Worm (Caenorhabditis elegans) whole organism, early embryonic: ENCODE measurements around the gene Y54G2A.52.

Experiments
- B0310.2 ChIP-seq: sonication (generic microtip); optimal IDR thresholded peaks from 2 replicates; lab custom pipeline; 2016; ENCODE audit warnings: mild to moderate bottlenecking, missing genetic modification characterization, missing compliant biosample characterization
- F13C5.2 ChIP-seq: sonication (generic microtip); optimal IDR thresholded peaks from 2 replicates; lab custom pipeline; 2017; ENCODE audit warnings: mild to moderate bottlenecking, missing genetic modification characterization, inconsistent platforms, missing compliant biosample characterization
- aly-1 ChIP-seq: sonication (generic microtip); optimal IDR thresholded peaks from 2 replicates; lab custom pipeline; 2016; ENCODE audit warnings: missing genetic modification characterization, missing compliant biosample characterization
- ama-1 ChIP-seq: fragments of 150-350 bp; optimal IDR thresholded peaks from 2 replicates; lab custom pipeline; 2014
- ceh-13 ChIP-seq: fragments of 200-800 bp; sonication (Bioruptor generic); optimal IDR thresholded peaks from 2 replicates; lab custom pipeline; 2018; ENCODE audit warnings: mild to moderate bottlenecking, missing genetic modification characterization, missing compliant biosample characterization
- ceh-36 ChIP-seq: sonication (generic microtip); optimal IDR thresholded peaks from 2 replicates; lab custom pipeline; 2016; ENCODE audit warnings: missing genetic modification characterization, inconsistent platforms, missing compliant biosample characterization
- ets-7 ChIP-seq: sonication (generic microtip); optimal IDR thresholded peaks from 2 replicates; lab custom pipeline; 2016; ENCODE audit warnings: missing genotype, missing genetic modification characterization, missing compliant biosample characterization
- flt-1 ChIP-seq: fragments of 200-800 bp; sonication (Bioruptor generic); IDR thresholded peaks from 2 replicates; pipeline ENCODE4 v1.3.6; 2022; ENCODE audit warnings: missing genetic modification characterization, missing compliant biosample characterization
- hmbx-1 ChIP-seq: sonication (generic microtip); optimal IDR thresholded peaks from 2 replicates; lab custom pipeline; 2016; ENCODE audit warnings: mild to moderate bottlenecking, missing genetic modification characterization, missing compliant biosample characterization
- hmg-4 ChIP-seq: fragments of 200-800 bp; sonication (Bioruptor generic); optimal IDR thresholded peaks from 2 replicates; lab custom pipeline; 2018; ENCODE audit warnings: mild to moderate bottlenecking, missing genetic modification characterization, missing compliant biosample characterization
- hnd-1 ChIP-seq: sonication (generic microtip); optimal IDR thresholded peaks from 2 replicates; lab custom pipeline; 2016; ENCODE audit warnings: missing genetic modification characterization, missing compliant biosample characterization
- pes-1 ChIP-seq: fragments of 200-800 bp; sonication (Bioruptor generic); IDR thresholded peaks from 2 replicates; pipeline ENCODE4 v1.3.6; 2022; ENCODE audit warnings: missing genetic modification reagents, missing genetic modification characterization, missing compliant biosample characterization
- scrt-1 ChIP-seq: fragments of 200-800 bp; sonication (Bioruptor generic); IDR thresholded peaks from 2 replicates; pipeline ENCODE4 v1.3.6; 2022; ENCODE audit warnings: missing genetic modification characterization, missing compliant biosample characterization
- sea-1 ChIP-seq: fragments of 200-800 bp; sonication (Bioruptor generic); conservative IDR thresholded peaks from 2 replicates; pipeline ENCODE4 v1.3.6; 2022; ENCODE audit warnings: missing genetic modification characterization, missing compliant biosample characterization
- tbx-11 ChIP-seq: fragments of 200-800 bp; sonication (Bioruptor generic); IDR thresholded peaks from 2 replicates; pipeline ENCODE4 v1.3.6; 2022; ENCODE audit warnings: missing genetic modification characterization, missing compliant biosample characterization
- tbx-37 ChIP-seq: fragments of 200-800 bp; sonication (Bioruptor generic); conservative IDR thresholded peaks from 2 replicates; pipeline ENCODE4 v1.3.6; 2022; ENCODE audit warnings: missing genetic modification reagents, missing genetic modification characterization, missing compliant biosample characterization
- tra-4 ChIP-seq: sonication (generic microtip); optimal IDR thresholded peaks from 2 replicates; lab custom pipeline; 2017; ENCODE audit warnings: missing genetic modification characterization, missing compliant biosample characterization

Y54G2A.52 gene

DNA sequence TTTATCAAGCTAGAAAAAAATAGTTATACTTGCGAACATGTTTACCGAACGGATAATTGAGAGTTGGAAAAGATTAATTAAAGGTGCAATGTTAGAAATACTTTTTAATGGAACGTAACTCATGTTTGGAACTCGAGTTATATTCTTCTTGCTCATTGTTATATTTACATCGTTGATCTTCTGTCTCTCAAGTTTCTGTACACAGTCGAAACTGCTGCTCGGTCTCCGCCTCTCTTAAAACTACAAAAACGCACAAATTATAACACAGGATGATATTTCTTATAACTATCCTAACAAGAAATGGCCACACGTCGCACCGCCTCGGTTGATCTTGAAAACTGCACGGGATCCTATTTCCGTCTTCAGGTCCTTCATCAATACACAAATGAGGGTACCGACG lies 36.0 kb upstream of the Y54G2A.52 start, which contains the start of gene pudl-2:
Gene pudl-2, plus strand, starts transcription at position 301 of the 400 bp plus-strand sequence.
- TF ChIP-seq ceh-13 (GFP tag; lab: Kevin White, UChicago) (no peak), hnd-1 (tag; lab: Kevin White, UChicago) (no peak), tbx-37 (GFP tag; lab: Robert Waterston, UW) (no peak), ets-7 (no peak), hmbx-1 (tag; lab: Kevin White, UChicago) (no peak), tbx-11 (GFP tag; lab: Robert Waterston, UW) (no peak)

ce11 chrIV:2832587-2832986 lies 34.1 kb upstream of the Y54G2A.52 start, which contains the start of the genes Y54G2A.48 and pudl-1:
Y54G2A.48 (minus strand) TSS chrIV:2832687.
pudl-1 (plus strand) TSS chrIV:2832906.
- TF ChIP-seq ceh-13 (GFP tag; lab: Kevin White, UChicago) (no peak), hnd-1 (tag; lab: Kevin White, UChicago) (no peak), ama-1 (lab: Kevin White, UChicago) (no peak)

- TF ChIP-seq hnd-1 (tag; lab: Kevin White, UChicago), result no peak
These were observed 27.8 kb upstream of the Y54G2A.52 start for ce11 chrIV:2826335-2826734.

- TF ChIP-seq ama-1 (lab: Kevin White, UChicago) (no peak), aly-1 (tag; lab: Kevin White, UChicago) (no peak), ets-7 (no peak), F13C5.2 (tag; lab: Kevin White, UChicago) (no peak), tbx-37 (GFP tag; lab: Robert Waterston, UW) (no peak), tra-4 (tag; lab: Kevin White, UChicago) (no peak), hmg-4 (no peak), flt-1 (GFP tag; lab: Robert Waterston, UW) (no peak), B0310.2 (tag; lab: Kevin White, UChicago) (no peak), ceh-36 (tag; lab: Kevin White, UChicago) (no peak), ceh-13 (GFP tag; lab: Kevin White, UChicago) (no peak), pes-1 (GFP tag; lab: Robert Waterston, UW) (no peak)
These were observed 27.1 kb upstream of the Y54G2A.52 start for ce11 chrIV:2825460-2826103.

DNA sequence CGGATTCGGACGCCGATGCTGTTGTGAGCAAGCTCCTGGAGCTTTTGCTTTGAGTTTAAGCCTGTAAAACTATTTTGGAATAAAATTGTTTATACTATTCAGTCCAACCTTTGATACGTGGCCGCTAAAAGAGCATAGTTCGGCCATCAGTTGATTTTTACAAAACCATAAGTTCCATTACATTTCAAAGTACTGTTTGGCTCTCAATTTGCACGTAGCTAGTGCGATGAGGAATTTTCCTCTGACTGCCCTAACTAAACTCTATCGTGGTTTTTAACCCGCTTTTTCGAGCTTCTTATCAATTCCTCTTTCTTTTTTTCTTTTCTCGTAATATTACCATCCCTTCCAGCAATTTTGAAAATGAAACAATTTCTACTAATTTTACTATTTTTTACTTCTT lies 25.0 kb upstream of the Y54G2A.52 start, which contains the start of gene clec-80:
Gene clec-80, plus strand, starts transcription at position 301 of the 400 bp plus-strand sequence.
- TF ChIP-seq tbx-37 (GFP tag; lab: Robert Waterston, UW) (no peak), ceh-36 (tag; lab: Kevin White, UChicago) (no peak)

ce11 chrIV:2820408-2820807 lies 21.9 kb upstream of the Y54G2A.52 start, which contains the start of gene Y54G2A.37:
Y54G2A.37 (plus strand) TSS chrIV:2820708.
- TF ChIP-seq tra-4 (tag; lab: Kevin White, UChicago), result no peak
- TF ChIP-seq B0310.2 (tag; lab: Kevin White, UChicago), result no peak
- TF ChIP-seq flt-1 (GFP tag; lab: Robert Waterston, UW), result no peak
- TF ChIP-seq tbx-37 (GFP tag; lab: Robert Waterston, UW), result no peak
- no peak for TF ChIP-seq sea-1 (GFP tag; lab: Robert Waterston, UW)
- TF ChIP-seq ama-1 (lab: Kevin White, UChicago), result no peak
- TF ChIP-seq ceh-36 (tag; lab: Kevin White, UChicago), result no peak
- no peak for TF ChIP-seq pes-1 (GFP tag; lab: Robert Waterston, UW)
- TF ChIP-seq aly-1 (tag; lab: Kevin White, UChicago), result no peak
- no peak for TF ChIP-seq F13C5.2 (tag; lab: Kevin White, UChicago)
- no peak for TF ChIP-seq hmbx-1 (tag; lab: Kevin White, UChicago)
- no peak for TF ChIP-seq hmg-4
- TF ChIP-seq hnd-1 (tag; lab: Kevin White, UChicago), result no peak
- TF ChIP-seq ceh-13 (GFP tag; lab: Kevin White, UChicago), result no peak

- TF ChIP-seq F13C5.2 (tag; lab: Kevin White, UChicago), result no peak
- no peak for TF ChIP-seq scrt-1 (GFP tag; lab: Robert Waterston, UW)
- no peak for TF ChIP-seq hnd-1 (tag; lab: Kevin White, UChicago)
- TF ChIP-seq ets-7, result no peak
- no peak for TF ChIP-seq hmg-4
- no peak for TF ChIP-seq flt-1 (GFP tag; lab: Robert Waterston, UW)
- no peak for TF ChIP-seq tbx-11 (GFP tag; lab: Robert Waterston, UW)
- TF ChIP-seq hmbx-1 (tag; lab: Kevin White, UChicago), result no peak
These were observed 21.1 kb upstream of the Y54G2A.52 start, which contains the start of gene Y54G2A.13 for ce11 chrIV:2819633-2820032. Y54G2A.13 (minus strand) TSS chrIV:2819733.

- no peak for TF ChIP-seq scrt-1 (GFP tag; lab: Robert Waterston, UW)
- no peak for TF ChIP-seq ceh-36 (tag; lab: Kevin White, UChicago)
- no peak for TF ChIP-seq F13C5.2 (tag; lab: Kevin White, UChicago)
- no peak for TF ChIP-seq ama-1 (lab: Kevin White, UChicago)
These were observed 18.6 kb upstream of the Y54G2A.52 start for ce11 chrIV:2817038-2817437.
